Fruit fly (Drosophila melanogaster): Measurements from ENCODE around the gene Ulp1.
A peak's percentile ranks its signal among the peaks of the same experiment; 100 is the strongest.

Ulp1 gene

dm6 chrX:19155922-19156437 lies 52.0 kb downstream of the Ulp1 start (continued):
- peak; percentile 85 for TF ChIP-seq gcm (GFP tag; optimal IDR thresholded peaks at IDR 0.05)
- peak; percentile 73 for TF ChIP-seq HLH3B (GFP tag; IDR thresholded peaks at IDR 0.05)
- no peak for TF ChIP-seq hbn (GFP tag; IDR thresholded peaks at IDR 0.05; ENCODE audit: partially characterized antibody)
- peak; percentile 85 for TF ChIP-seq CG6813 (GFP tag; optimal IDR thresholded peaks at IDR 0.05)
- TF ChIP-seq run (tag; optimal IDR thresholded peaks at IDR 0.05), result peak; percentile 0
- peak; percentile 73 for TF ChIP-seq slbo (GFP tag; IDR thresholded peaks at IDR 0.05)
- peak; percentile 41 for TF ChIP-seq fd64A (GFP tag; optimal IDR thresholded peaks at IDR 0.05)
- TF ChIP-seq CG2116 (GFP tag; optimal IDR thresholded peaks at IDR 0.05), result peak; percentile 39
- TF ChIP-seq kah (GFP tag; optimal IDR thresholded peaks at IDR 0.05), result peak; percentile 55
- peak in 1 of 2 experiments; percentile 2 for TF ChIP-seq insv (GFP tag; optimal IDR thresholded peaks at IDR 0.05)
- no peak for TF ChIP-seq emc (GFP tag; optimal IDR thresholded peaks at IDR 0.05)
- peak; percentile 76 for TF ChIP-seq PHDP (tag; optimal IDR thresholded peaks at IDR 0.05)
- peak; percentile 89 for TF ChIP-seq ac (GFP tag; optimal IDR thresholded peaks at IDR 0.05)
- TF ChIP-seq lov (optimal IDR thresholded peaks at IDR 0.05), result no peak
- peak; percentile 90 for TF ChIP-seq lov (GFP tag; IDR thresholded peaks at IDR 0.05)
- peak; percentile 25 to 74 for TF ChIP-seq dpn (GFP tag; optimal IDR thresholded peaks at IDR 0.05)
- TF ChIP-seq CG9932 (GFP tag; IDR thresholded peaks at IDR 0.05), result peak; percentile 78
- peak; percentile 76 for TF ChIP-seq CG3407 (GFP tag; optimal IDR thresholded peaks at IDR 0.05)
- TF ChIP-seq Pdp1 (GFP tag; optimal IDR thresholded peaks at IDR 0.05), result peak; percentile 35 to 72
- peak; percentile 25 for TF ChIP-seq fd3F (GFP tag; optimal IDR thresholded peaks at IDR 0.05)
- no peak for TF ChIP-seq pan (optimal IDR thresholded peaks at IDR 0.05)
- TF ChIP-seq pan (GFP tag; optimal IDR thresholded peaks at IDR 0.05 in 1 of 2, IDR thresholded peaks at IDR 0.05 in 1 of 2), result peak in 1 of 2 experiments; percentile 76
- peak; percentile 81 for TF ChIP-seq nom (GFP tag; optimal IDR thresholded peaks at IDR 0.05)
- TF ChIP-seq CG30020 (tag; optimal IDR thresholded peaks at IDR 0.05), result peak; percentile 51
- TF ChIP-seq CG14667 (GFP tag; IDR thresholded peaks at IDR 0.05), result peak; percentile 69
- TF ChIP-seq CG2199 (GFP tag; IDR thresholded peaks at IDR 0.05), result peak; percentile 70; the same call in 1 of the 3 replicates
- no peak for TF ChIP-seq Dip2 (GFP tag; IDR thresholded peaks at IDR 0.05)
- no peak; the same call in 1 of the 2 replicates for TF ChIP-seq Ravus (GFP tag; IDR thresholded peaks at IDR 0.05)
- peak; percentile 83 for TF ChIP-seq sim (GFP tag; IDR thresholded peaks at IDR 0.05)
- peak; percentile 63 for TF ChIP-seq CG15011 (GFP tag; optimal IDR thresholded peaks at IDR 0.05)
- no peak for TF ChIP-seq CG16813 (GFP tag; IDR thresholded peaks at IDR 0.05; ENCODE audit: partially characterized antibody)
- no peak for TF ChIP-seq CG6765 (GFP tag; optimal IDR thresholded peaks at IDR 0.05)
- peak; percentile 67; the same call in 2 of the 3 replicates for TF ChIP-seq CG11093 (GFP tag; IDR thresholded peaks at IDR 0.05)
- peak; percentile 38 for TF ChIP-seq Dad (GFP tag; optimal IDR thresholded peaks at IDR 0.05)
- no peak for TF ChIP-seq CG7963 (GFP tag; IDR thresholded peaks at IDR 0.05; ENCODE audit: partially characterized antibody)
- no peak for TF ChIP-seq bowl (GFP tag; IDR thresholded peaks at IDR 0.05)
- TF ChIP-seq Abd-B (GFP tag; optimal IDR thresholded peaks at IDR 0.05), result peak; percentile 73
- TF ChIP-seq CG7271 (tag; optimal IDR thresholded peaks at IDR 0.05), result peak; percentile 79
- TF ChIP-seq CG12155 (GFP tag; optimal IDR thresholded peaks at IDR 0.05), result peak; percentile 69
- TF ChIP-seq aop (GFP tag; IDR thresholded peaks at IDR 0.05), result no peak
- peak; percentile 34; the same call in 1 of the 2 replicates for TF ChIP-seq cas (GFP tag; IDR thresholded peaks at IDR 0.05)
- no peak for TF ChIP-seq Ets97D (GFP tag; optimal IDR thresholded peaks at IDR 0.05)
- no peak for TF ChIP-seq tll (GFP tag; optimal IDR thresholded peaks at IDR 0.05)
- peak; percentile 79 for TF ChIP-seq CG30403 (GFP tag; optimal IDR thresholded peaks at IDR 0.05)
- TF ChIP-seq Deaf1 (tag; optimal IDR thresholded peaks at IDR 0.05), result peak; percentile 48
- peak; percentile 81 for TF ChIP-seq fd96Cb (tag; optimal IDR thresholded peaks at IDR 0.05)
- peak; percentile 85 for TF ChIP-seq Dbx (GFP tag; IDR thresholded peaks at IDR 0.05)
- TF ChIP-seq zen2 (GFP tag; IDR thresholded peaks at IDR 0.05; ENCODE audit: partially characterized antibody), result no peak
- TF ChIP-seq CG30431 (GFP tag; optimal IDR thresholded peaks at IDR 0.05), result peak; percentile 81
- peak; percentile 65; the same call in 2 of the 3 replicates for TF ChIP-seq Mrtf (GFP tag; IDR thresholded peaks at IDR 0.05)

Measured in whole organism, embryonic.